Fruit fly (Drosophila melanogaster): ENCODE results near the gene Ptip.

The Ptip gene

DNA sequence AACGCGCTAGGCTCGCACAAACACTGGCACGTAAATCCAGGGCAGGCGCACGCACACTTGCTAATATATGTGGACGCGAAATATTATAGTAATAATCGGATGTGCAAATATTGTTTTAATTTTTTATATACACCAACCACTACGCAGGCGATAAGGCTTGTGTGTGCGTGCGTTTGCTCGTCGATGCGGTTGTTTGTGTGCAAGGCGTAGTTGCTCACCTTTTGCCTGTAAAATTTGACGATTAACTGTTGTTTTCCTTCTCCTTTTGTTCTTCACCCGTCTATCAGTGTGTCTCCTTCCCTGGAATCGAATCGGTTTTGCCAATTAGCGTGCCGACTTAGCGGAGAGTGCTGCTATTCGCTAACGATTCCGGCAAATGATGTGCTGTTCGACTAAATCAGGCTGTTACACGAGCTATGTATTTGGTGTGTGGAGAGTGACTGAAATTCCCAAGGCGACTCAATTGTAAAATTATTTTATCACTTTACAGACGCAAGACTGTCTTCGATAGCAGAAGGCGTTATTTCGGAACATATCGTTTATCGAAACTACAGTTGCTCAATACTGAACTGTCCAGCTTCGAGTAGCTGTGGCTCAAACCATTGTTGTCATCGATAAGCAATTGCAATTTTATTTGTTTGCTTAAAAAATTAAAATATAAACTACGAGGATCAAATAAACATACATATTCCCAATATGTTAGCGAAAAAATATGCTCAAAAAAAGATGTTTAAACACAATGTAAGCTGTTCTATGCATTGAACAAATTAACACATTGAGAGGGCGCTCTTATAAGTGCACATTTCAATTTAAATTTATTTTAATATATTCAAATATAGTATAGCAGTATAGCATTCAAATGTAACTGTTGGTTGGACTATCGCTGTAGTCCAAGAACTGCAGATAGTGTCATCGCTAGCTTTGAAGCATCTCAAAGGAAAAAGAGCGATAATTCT lies 2.5 kb upstream of the Ptip start, which contains the start of the genes CG6650 and endos (continued):
- TF ChIP-seq Hr3 (GFP tag; optimal IDR thresholded peaks at IDR 0.05) (peak; percentile 8), Max (GFP tag; optimal IDR thresholded peaks at IDR 0.05) (peak; percentile 16), CG12299 (tag; optimal IDR thresholded peaks at IDR 0.05) (peak; percentile 2), CG9932 (GFP tag; IDR thresholded peaks at IDR 0.05) (peak; percentile 58), CG12744 (GFP tag; optimal IDR thresholded peaks at IDR 0.05) (no peak), Xrp1 (GFP tag; IDR thresholded peaks at IDR 0.05) (0 out of 2 replicates have a peak, but pooled peaks have one; percentile 5), CG17912 (GFP tag; optimal IDR thresholded peaks at IDR 0.05) (no peak), CG17802 (tag; optimal IDR thresholded peaks at IDR 0.05) (no peak), Sry-β (GFP tag; optimal IDR thresholded peaks at IDR 0.05) (peak; percentile 3), zfh1 (GFP tag; IDR thresholded peaks at IDR 0.05) (no peak), Abd-B (GFP tag; optimal IDR thresholded peaks at IDR 0.05) (peak; percentile 40), az2 (GFP tag; optimal IDR thresholded peaks at IDR 0.05) (peak; percentile 14), gem (tag; optimal IDR thresholded peaks at IDR 0.05) (peak; percentile 53), Myb (GFP tag; optimal IDR thresholded peaks at IDR 0.05) (peak; percentile 87), Fer3 (tag; optimal IDR thresholded peaks at IDR 0.05) (peak; percentile 3), CG11093 (GFP tag; IDR thresholded peaks at IDR 0.05) (0 out of 3 replicates have a peak, but pooled peaks have one; percentile 33), CG16815 (GFP tag; optimal IDR thresholded peaks at IDR 0.05) (no peak), Meics (GFP tag; optimal IDR thresholded peaks at IDR 0.05) (peak; percentile 30), Hey (tag; optimal IDR thresholded peaks at IDR 0.05) (peak; percentile 38), slbo (GFP tag; IDR thresholded peaks at IDR 0.05) (peak; percentile 56; the same call in 1 of the 2 replicates), Doc3 (GFP tag; IDR thresholded peaks at IDR 0.05; ENCODE audit: partially characterized antibody) (peak; percentile 65; the same call in 2 of the 3 replicates), maf-S (GFP tag; optimal IDR thresholded peaks at IDR 0.05) (no peak), bbx (GFP tag; IDR thresholded peaks at IDR 0.05; ENCODE audit: partially characterized antibody) (peak; percentile 71), ERR (GFP tag; optimal IDR thresholded peaks at IDR 0.05) (no peak), fd64A (GFP tag; optimal IDR thresholded peaks at IDR 0.05) (no peak), CG33213 (GFP tag; optimal IDR thresholded peaks at IDR 0.05) (no peak), lab (GFP tag; optimal IDR thresholded peaks at IDR 0.05) (peak; percentile 43), peb (GFP tag; IDR thresholded peaks at IDR 0.05) (no peak), repo (GFP tag; optimal IDR thresholded peaks at IDR 0.05) (no peak), CG30020 (tag; optimal IDR thresholded peaks at IDR 0.05) (peak; percentile 61), CG7987 (GFP tag; optimal IDR thresholded peaks at IDR 0.05) (no peak), nerfin-1 (tag; optimal IDR thresholded peaks at IDR 0.05) (peak; percentile 41), CG3847 (GFP tag; IDR thresholded peaks at IDR 0.05) (peak; percentile 38), CG9437 (GFP tag; optimal IDR thresholded peaks at IDR 0.05) (no peak), CG8924 (tag; optimal IDR thresholded peaks at IDR 0.05) (peak; percentile 23), CG10431 (GFP tag; optimal IDR thresholded peaks at IDR 0.05) (peak; percentile 21), CG7928 (GFP tag; optimal IDR thresholded peaks at IDR 0.05) (peak; percentile 68), lov (optimal IDR thresholded peaks at IDR 0.05) (no peak), lov (GFP tag; IDR thresholded peaks at IDR 0.05) (no peak), Lhr (GFP tag; optimal IDR thresholded peaks at IDR 0.05) (peak; percentile 45), lola (GFP tag; optimal IDR thresholded peaks at IDR 0.05) (peak in 1 of 3 experiments; percentile 54), CG3995 (GFP tag; optimal IDR thresholded peaks at IDR 0.05) (peak; percentile 29), gfzf (GFP tag; optimal IDR thresholded peaks at IDR 0.05) (peak; percentile 56), CG7745 (tag; optimal IDR thresholded peaks at IDR 0.05) (no peak), Adf1 (GFP tag; IDR thresholded peaks at IDR 0.05) (no peak), usp (GFP tag; optimal IDR thresholded peaks at IDR 0.05) (no peak), CG17359 (tag; optimal IDR thresholded peaks at IDR 0.05) (no peak), HmgZ (tag; optimal IDR thresholded peaks at IDR 0.05) (peak; percentile 5)
